Fruit fly (Drosophila melanogaster) whole organism, embryonic: ENCODE data around the gene CG18581.

Experiments
- CG13123 ChIP-seq: fragments of 200-800 bp; sonication (Bioruptor generic); optimal IDR thresholded peaks from 2 replicates; lab custom pipeline; 2016; ENCODE audit warnings: missing biosample characterization, missing genetic modification characterization
- CG16813 ChIP-seq: fragments of 200-800 bp; sonication (Bioruptor generic); IDR thresholded peaks from 3 replicates; pipeline ENCODE4 v1.3.6; 2022; ENCODE audit warnings: missing biosample characterization, missing genetic modification characterization; ENCODE audit not compliant: partially characterized antibody
- CG17912 ChIP-seq: fragments of 200-800 bp; sonication (Bioruptor generic); optimal IDR thresholded peaks from 2 replicates; lab custom pipeline; 2018; ENCODE audit warnings: missing biosample characterization, mild to moderate bottlenecking, missing genetic modification characterization
- CG6854 ChIP-seq: fragments of 200-800 bp; sonication (Bioruptor generic); optimal IDR thresholded peaks from 3 replicates; lab custom pipeline; 2017; ENCODE audit warnings: missing biosample characterization, mild to moderate bottlenecking, missing genetic modification characterization
- Hey ChIP-seq: fragments of 200-800 bp; sonication (Bioruptor generic); optimal IDR thresholded peaks from 3 replicates; lab custom pipeline; 2018; ENCODE audit warnings: missing biosample characterization, mild to moderate bottlenecking, missing genetic modification characterization
- Lpt ChIP-seq: fragments of >200 bp; optimal IDR thresholded peaks from 2 replicates; lab custom pipeline; 2018; ENCODE audit warnings: missing biosample characterization, missing genetic modification characterization
- MBD-R2 ChIP-seq: fragments of 200-800 bp; sonication (Bioruptor generic); IDR thresholded peaks from 2 replicates; pipeline ENCODE4 v1.3.6; 2022; ENCODE audit warnings: missing biosample characterization, missing genetic modification characterization
- Neu2 ChIP-seq: fragments of 200-800 bp; sonication (Bioruptor generic); optimal IDR thresholded peaks from 3 replicates; lab custom pipeline; 2016; ENCODE audit warnings: missing biosample characterization, missing genetic modification characterization, borderline replicate concordance
- Sry-δ ChIP-seq: fragments of 200-800 bp; sonication (Bioruptor generic); optimal IDR thresholded peaks from 2 replicates; lab custom pipeline; 2016; ENCODE audit warnings: missing biosample characterization, missing genetic modification characterization
- chif ChIP-seq, 2 experiments: fragments of 200-800 bp; sonication (Bioruptor generic); optimal IDR thresholded peaks; 3 replicates each; lab custom pipeline; 2016; ENCODE audit warnings: missing biosample characterization in 2 of 2, missing genetic modification characterization in 2 of 2
- dpn ChIP-seq, 2 experiments: fragments of 200-800 bp; sonication (Bioruptor generic); optimal IDR thresholded peaks; 3 replicates each; lab custom pipeline; 2016; ENCODE audit warnings: missing biosample characterization in 2 of 2, missing genetic modification characterization in 2 of 2
- salm ChIP-seq: fragments of 200-800 bp; sonication (Bioruptor generic); optimal IDR thresholded peaks from 2 replicates; lab custom pipeline; 2018; ENCODE audit warnings: missing biosample characterization, mild to moderate bottlenecking, missing genetic modification characterization
- zen ChIP-seq: fragments of 200-800 bp; sonication (Bioruptor generic); optimal IDR thresholded peaks from 3 replicates; lab custom pipeline; 2018; ENCODE audit warnings: missing biosample characterization, mild to moderate bottlenecking, missing genetic modification characterization, moderate library complexity

DNA sequence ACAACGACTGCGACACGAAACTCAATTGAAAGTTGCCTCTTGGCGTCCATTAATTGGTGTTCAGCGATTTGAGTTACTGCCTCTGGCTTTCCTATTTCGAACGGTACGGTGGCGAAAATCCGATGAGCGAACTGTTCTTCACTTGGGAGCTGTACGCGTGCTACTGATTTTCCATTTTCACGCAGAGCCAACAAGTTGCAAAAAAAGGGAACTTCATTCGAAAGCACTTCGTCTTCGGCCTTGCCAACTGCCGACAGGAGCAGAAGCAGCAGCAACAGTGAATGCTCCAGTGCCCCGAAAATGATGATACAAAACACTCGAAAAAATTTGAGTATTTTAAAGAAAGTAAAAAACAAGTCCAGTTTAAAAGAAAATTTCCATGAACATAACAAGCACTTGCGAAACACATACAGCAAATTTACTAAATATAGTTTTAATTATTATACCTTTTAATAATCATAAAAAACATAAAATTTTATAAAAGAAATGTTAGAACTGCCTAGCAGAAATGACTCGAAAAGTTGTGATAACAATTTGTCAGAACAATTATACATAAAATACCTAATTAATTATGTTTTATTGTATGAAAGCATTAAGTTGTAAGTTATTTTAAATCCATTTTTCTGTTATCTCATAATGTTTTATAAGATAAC is 15.8 kb downstream of the CG18581 start:
- TF ChIP-seq salm (tag; lab: Kevin White, UChicago), result no peak
- no peak for TF ChIP-seq dpn (GFP tag; optimal IDR thresholded peaks at IDR 0.05; lab: Kevin White, UChicago)
- TF ChIP-seq MBD-R2 (GFP tag; lab: Robert Waterston, UW), result no peak
- no peak for TF ChIP-seq Neu2 (GFP tag; lab: Kevin White, UChicago)
- TF ChIP-seq CG16813 (GFP tag; lab: Robert Waterston, UW), result no peak
- TF ChIP-seq Lpt (GFP tag; lab: Kevin White, UChicago), result no peak
- no peak for TF ChIP-seq CG13123
- no peak for TF ChIP-seq zen (tag; lab: Kevin White, UChicago)
- TF ChIP-seq CG6854 (GFP tag; lab: Kevin White, UChicago), result peak; percentile 45
- no peak for TF ChIP-seq Sry-δ (GFP tag; lab: Kevin White, UChicago)
- TF ChIP-seq CG17912 (GFP tag; lab: Kevin White, UChicago), result no peak
- no peak for TF ChIP-seq Hey (tag; lab: Kevin White, UChicago)
- no peak for TF ChIP-seq chif (GFP tag; optimal IDR thresholded peaks at IDR 0.05; lab: Kevin White, UChicago)
